Fruit fly (Drosophila melanogaster): ENCODE results near the gene crn.

Gene crn

dm6 chrX:2294474-2295434, 45.0 kb upstream of the crn start (continued):
- TF ChIP-seq CG12769 (tag; optimal IDR thresholded peaks at IDR 0.05) = no peak
- TF ChIP-seq lov (optimal IDR thresholded peaks at IDR 0.05) = no peak
- 0 out of 3 replicates have a peak, but pooled peaks have one; percentile 30 for TF ChIP-seq lov (GFP tag; IDR thresholded peaks at IDR 0.05)
- peak in 1 of 2 experiments; percentile 29 for TF ChIP-seq bsh (GFP tag; optimal IDR thresholded peaks at IDR 0.05)
- no peak for TF ChIP-seq nerfin-2 (GFP tag; IDR thresholded peaks at IDR 0.05; ENCODE audit: partially characterized antibody)
- TF ChIP-seq Drgx (GFP tag; IDR thresholded peaks at IDR 0.05) = peak; percentile 55
- peak; percentile 51 for TF ChIP-seq Xrp1 (GFP tag; IDR thresholded peaks at IDR 0.05)
- peak; percentile 45 for TF ChIP-seq CG4328 (GFP tag; optimal IDR thresholded peaks at IDR 0.05)
- TF ChIP-seq dimm (GFP tag; IDR thresholded peaks at IDR 0.05) = 0 out of 2 replicates have a peak, but pooled peaks have one; percentile 35
- TF ChIP-seq chif (GFP tag; optimal IDR thresholded peaks at IDR 0.05) = peak; percentile 15 to 30
- TF ChIP-seq CG6791 (GFP tag; IDR thresholded peaks at IDR 0.05; ENCODE audit: partially characterized antibody) = no peak
- no peak for TF ChIP-seq al (GFP tag; IDR thresholded peaks at IDR 0.05)
- no peak for TF ChIP-seq Atf3 (GFP tag; optimal IDR thresholded peaks at IDR 0.05)
- TF ChIP-seq hkb (optimal IDR thresholded peaks at IDR 0.05) = no peak
- peak; percentile 26; the same call in 1 of the 2 replicates for TF ChIP-seq hkb (GFP tag; IDR thresholded peaks at IDR 0.05)
- peak; percentile 69 for TF ChIP-seq bab2 (GFP tag; optimal IDR thresholded peaks at IDR 0.05)
- TF ChIP-seq CG2712 (tag; optimal IDR thresholded peaks at IDR 0.05) = no peak
- TF ChIP-seq ATbp (GFP tag; optimal IDR thresholded peaks at IDR 0.05) = peak; percentile 69
- peak; percentile 14 for TF ChIP-seq pnt (GFP tag; optimal IDR thresholded peaks at IDR 0.05)
- no peak for TF ChIP-seq CG6683 (GFP tag; optimal IDR thresholded peaks at IDR 0.05)
- no peak for TF ChIP-seq ERR (GFP tag; optimal IDR thresholded peaks at IDR 0.05)
- TF ChIP-seq CG8765 (GFP tag; IDR thresholded peaks at IDR 0.05) = no peak
- TF ChIP-seq ash1 (GFP tag; optimal IDR thresholded peaks at IDR 0.05) = no peak
- TF ChIP-seq CG15011 (GFP tag; optimal IDR thresholded peaks at IDR 0.05) = peak; percentile 1
- TF ChIP-seq pan (optimal IDR thresholded peaks at IDR 0.05) = no peak
- peak in 1 of 2 experiments; percentile 10 for TF ChIP-seq pan (GFP tag; optimal IDR thresholded peaks at IDR 0.05 in 1 of 2, IDR thresholded peaks at IDR 0.05 in 1 of 2)
- TF ChIP-seq zfh2 (GFP tag; optimal IDR thresholded peaks at IDR 0.05) = no peak
- TF ChIP-seq CG6254 (GFP tag; optimal IDR thresholded peaks at IDR 0.05) = peak; percentile 43
- TF ChIP-seq CG8089 (GFP tag; optimal IDR thresholded peaks at IDR 0.05) = peak; percentile 27
- TF ChIP-seq Sox100B (GFP tag; optimal IDR thresholded peaks at IDR 0.05) = peak; percentile 3
- no peak for TF ChIP-seq Dp (GFP tag; optimal IDR thresholded peaks at IDR 0.05)
- TF ChIP-seq CG1603 (tag; optimal IDR thresholded peaks at IDR 0.05) = peak; percentile 47
- TF ChIP-seq Mes4 (GFP tag; optimal IDR thresholded peaks at IDR 0.05) = no peak
- no peak for TF ChIP-seq CG1529 (GFP tag; optimal IDR thresholded peaks at IDR 0.05)
- TF ChIP-seq CoRest (tag; optimal IDR thresholded peaks at IDR 0.05) = peak; percentile 8
- TF ChIP-seq NC2β (GFP tag; optimal IDR thresholded peaks at IDR 0.05) = peak; percentile 19
- TF ChIP-seq Oaz (GFP tag; IDR thresholded peaks at IDR 0.05) = no peak
- peak; percentile 89 for TF ChIP-seq Med (GFP tag)
- TF ChIP-seq CG15601 (tag; optimal IDR thresholded peaks at IDR 0.05) = peak; percentile 7
- TF ChIP-seq Poxn (GFP tag; IDR thresholded peaks at IDR 0.05) = no peak
- no peak for TF ChIP-seq CG15269 (tag; optimal IDR thresholded peaks at IDR 0.05)
- 0 out of 2 replicates have a peak, but pooled peaks have one; percentile 7 for TF ChIP-seq sisA (GFP tag; IDR thresholded peaks at IDR 0.05)
- TF ChIP-seq CG5180 (GFP tag; optimal IDR thresholded peaks at IDR 0.05) = no peak
- no peak for TF ChIP-seq vnd (GFP tag; IDR thresholded peaks at IDR 0.05; ENCODE audit: partially characterized antibody)
- no peak for TF ChIP-seq Ravus (GFP tag; IDR thresholded peaks at IDR 0.05)
- peak; percentile 27 for TF ChIP-seq CG10543 (GFP tag; optimal IDR thresholded peaks at IDR 0.05)
- TF ChIP-seq CG13894 (tag; optimal IDR thresholded peaks at IDR 0.05) = no peak
- TF ChIP-seq CG14014 (GFP tag; IDR thresholded peaks at IDR 0.05) = peak; percentile 12; the same call in 1 of the 2 replicates
